Worm (Caenorhabditis elegans) whole organism, L4/young adult: ENCODE data around the gene sas-6.

Source experiments
- W03F9.2 ChIP-seq: fragments of 150-350 bp; optimal IDR thresholded peaks from 2 replicates; lab custom pipeline; 2014; ENCODE audit warnings: missing biosample characterization, missing genetic modification characterization
- him-1 ChIP-seq: sonication (generic microtip); optimal IDR thresholded peaks from 2 replicates; lab custom pipeline; 2016; ENCODE audit warnings: missing genotype, missing genetic modification reagents, missing genetic modification characterization, missing compliant biosample characterization

DNA sequence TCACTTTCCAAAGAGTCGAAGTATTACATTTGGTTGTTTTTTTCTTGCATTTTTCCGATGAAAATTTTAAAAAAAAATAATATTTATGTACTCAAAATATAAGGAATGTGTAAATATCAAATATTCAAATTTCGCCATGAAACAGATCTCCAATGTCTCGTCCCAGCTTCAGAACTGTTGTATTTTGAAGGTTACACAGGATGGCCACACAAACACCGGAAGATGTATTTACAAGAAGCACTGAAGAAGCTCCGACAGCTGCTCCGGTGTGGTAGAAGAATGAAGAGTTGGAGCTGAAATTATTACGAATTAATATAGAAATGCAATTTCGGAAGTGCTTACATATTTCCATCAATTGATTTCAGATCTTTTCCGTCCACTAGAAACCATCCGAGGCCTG lies 6.2 kb downstream of the sas-6 start:
- no peak for TF ChIP-seq him-1
- no peak for TF ChIP-seq W03F9.2
